Fruit fly (Drosophila melanogaster): Measurements from ENCODE around the gene mRpS34.

Gene mRpS34

DNA sequence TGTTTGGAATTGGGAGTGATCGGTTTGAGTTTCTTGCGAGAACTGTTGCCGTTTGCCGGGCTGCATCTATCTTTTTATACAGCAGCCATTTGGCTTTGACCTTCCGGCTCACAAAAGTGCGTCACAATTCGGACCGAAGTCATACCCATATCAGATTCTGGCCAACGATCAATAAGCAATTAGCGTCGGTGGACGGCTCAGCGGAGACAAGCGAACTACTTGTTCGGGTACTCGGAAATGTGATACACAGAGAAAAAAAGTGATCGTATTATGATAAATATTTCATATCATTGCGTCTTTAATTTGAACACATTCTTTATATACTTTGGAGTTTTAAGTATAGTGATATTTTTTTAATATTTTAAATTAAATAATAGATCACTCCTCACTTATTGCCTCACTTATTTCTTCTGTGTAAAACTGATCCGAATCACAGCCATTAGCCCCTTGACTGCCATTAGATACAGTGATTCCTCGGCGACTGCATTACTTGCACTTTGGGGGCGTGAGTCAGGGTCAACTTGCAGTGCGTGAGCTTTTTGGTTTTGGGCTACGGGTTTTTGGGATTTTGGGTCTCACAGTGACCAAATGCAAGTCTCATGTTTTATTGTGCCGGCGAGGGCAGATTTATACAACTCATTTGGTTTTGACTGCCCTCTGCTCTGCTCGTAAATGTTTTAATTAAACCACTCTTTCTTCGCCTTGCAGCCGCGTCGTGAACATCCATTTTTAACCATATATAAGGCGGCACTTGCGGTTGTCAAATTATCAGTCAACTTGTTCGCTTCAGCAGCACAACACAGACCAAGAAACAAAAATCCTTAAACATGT, 41.8 kb upstream of the mRpS34 start, which contains the start of the genes CG13043 and CG13063:
TSS of gene CG13043 (minus strand) at position 51 of the 831 bp plus-strand sequence.
TSS of gene CG13063 (plus strand) at position 781 of the 831 bp plus-strand sequence.
- TF ChIP-seq jim (GFP tag; optimal IDR thresholded peaks at IDR 0.05) (no peak), Vsx2 (GFP tag; optimal IDR thresholded peaks at IDR 0.05; ENCODE audit: partially characterized antibody) (no peak), dsf (GFP tag; optimal IDR thresholded peaks at IDR 0.05; ENCODE audit: borderline replicate concordance) (no peak), Hr78 (GFP tag; optimal IDR thresholded peaks at IDR 0.05) (no peak), Hr83 (GFP tag; optimal IDR thresholded peaks at IDR 0.05; ENCODE audit: poor library complexity, severe bottlenecking) (no peak), N (GFP tag; optimal IDR thresholded peaks at IDR 0.05) (no peak), woc (GFP tag; optimal IDR thresholded peaks at IDR 0.05) (no peak), Rel (GFP tag; optimal IDR thresholded peaks at IDR 0.05) (no peak), Rel (tag; optimal IDR thresholded peaks at IDR 0.05) (no peak), ey (GFP tag; optimal IDR thresholded peaks at IDR 0.05) (no peak), OdsH (GFP tag; optimal IDR thresholded peaks at IDR 0.05) (no peak), Myc (optimal IDR thresholded peaks at IDR 0.05) (no peak), foxo (GFP tag; optimal IDR thresholded peaks at IDR 0.05) (no peak), dl (GFP tag; optimal IDR thresholded peaks at IDR 0.05; ENCODE audit: insufficient read depth in 1 of 2, partially characterized antibody in 2 of 2) (no peak), GATAd (GFP tag; optimal IDR thresholded peaks at IDR 0.05) (no peak), rgr (GFP tag; optimal IDR thresholded peaks at IDR 0.05) (no peak), sage (GFP tag; optimal IDR thresholded peaks at IDR 0.05) (no peak), Jra (GFP tag; optimal IDR thresholded peaks at IDR 0.05) (no peak)

DNA sequence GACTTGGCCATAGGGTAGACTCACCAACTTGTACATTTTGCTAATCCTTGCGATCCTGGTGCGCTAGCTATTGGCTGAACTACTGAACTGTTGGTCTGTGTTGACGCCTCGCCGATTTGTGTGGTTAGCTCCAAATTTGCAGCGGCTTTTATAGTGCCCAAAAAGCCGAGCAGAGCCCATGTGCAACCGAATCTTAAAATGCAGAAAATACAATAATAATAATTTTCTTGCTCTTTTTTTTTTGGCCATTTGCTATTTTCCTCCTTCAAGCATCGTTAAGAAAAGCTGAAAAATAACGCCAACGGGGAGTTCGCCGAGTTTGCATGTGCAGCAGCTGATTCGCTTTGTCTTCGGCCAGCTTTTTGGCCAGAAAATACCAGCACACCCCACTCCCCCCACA, 39.5 kb upstream of the mRpS34 start, which contains the start of gene CG13042:
TSS of gene CG13042 (minus strand) at position 101 of the 400 bp plus-strand sequence.
- TF ChIP-seq fru (GFP tag; optimal IDR thresholded peaks at IDR 0.05), result no peak
- no peak for TF ChIP-seq dsf (GFP tag; optimal IDR thresholded peaks at IDR 0.05; ENCODE audit: borderline replicate concordance)
- TF ChIP-seq tai (GFP tag; optimal IDR thresholded peaks at IDR 0.05), result no peak
- TF ChIP-seq Hr83 (GFP tag; optimal IDR thresholded peaks at IDR 0.05; ENCODE audit: poor library complexity, severe bottlenecking), result no peak

DNA sequence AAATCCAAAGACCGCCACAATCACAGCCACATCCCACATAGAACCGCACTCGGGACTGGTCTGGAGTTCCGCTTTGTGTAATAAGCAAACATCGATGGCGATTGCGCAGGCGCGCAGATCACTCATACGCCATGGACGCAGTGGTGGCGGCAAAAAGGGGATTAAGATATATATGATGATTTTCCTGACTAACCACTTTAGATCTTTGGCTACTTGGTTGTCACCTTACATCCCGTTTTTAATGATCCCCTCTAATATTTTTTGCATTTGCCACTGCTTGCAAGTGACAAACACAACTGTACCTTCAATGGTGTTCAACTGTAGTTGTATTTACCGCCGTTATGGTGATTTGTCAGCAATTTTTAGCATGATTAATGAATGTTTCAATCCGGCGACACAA, 37.9 kb upstream of the mRpS34 start:
- TF ChIP-seq foxo (GFP tag; optimal IDR thresholded peaks at IDR 0.05), result peak in 1 of 2 experiments; percentile 55
- no peak for TF ChIP-seq woc (GFP tag; optimal IDR thresholded peaks at IDR 0.05)
- TF ChIP-seq br (GFP tag; optimal IDR thresholded peaks at IDR 0.05), result peak; percentile 17
- TF ChIP-seq sv (GFP tag; optimal IDR thresholded peaks at IDR 0.05), result no peak
- TF ChIP-seq brk (GFP tag; optimal IDR thresholded peaks at IDR 0.05), result no peak
- no peak for TF ChIP-seq CG9705 (GFP tag; optimal IDR thresholded peaks at IDR 0.05)
- peak; percentile 32 for TF ChIP-seq ey (GFP tag; optimal IDR thresholded peaks at IDR 0.05)
- TF ChIP-seq HLH106 (tag; optimal IDR thresholded peaks at IDR 0.05), result no peak
- no peak for TF ChIP-seq Dif (GFP tag; optimal IDR thresholded peaks at IDR 0.05; ENCODE audit: partially characterized antibody)

dm6 chr3L:16313985-16314384, 33.9 kb upstream of the mRpS34 start, which contains the start of gene CG13062:
Gene CG13062, plus strand, starts transcription at chr3L:16314285.
- TF ChIP-seq woc (GFP tag; optimal IDR thresholded peaks at IDR 0.05) (no peak), sv (GFP tag; optimal IDR thresholded peaks at IDR 0.05) (no peak), rgr (GFP tag; optimal IDR thresholded peaks at IDR 0.05) (no peak), Abd-B (GFP tag; optimal IDR thresholded peaks at IDR 0.05) (no peak)

DNA sequence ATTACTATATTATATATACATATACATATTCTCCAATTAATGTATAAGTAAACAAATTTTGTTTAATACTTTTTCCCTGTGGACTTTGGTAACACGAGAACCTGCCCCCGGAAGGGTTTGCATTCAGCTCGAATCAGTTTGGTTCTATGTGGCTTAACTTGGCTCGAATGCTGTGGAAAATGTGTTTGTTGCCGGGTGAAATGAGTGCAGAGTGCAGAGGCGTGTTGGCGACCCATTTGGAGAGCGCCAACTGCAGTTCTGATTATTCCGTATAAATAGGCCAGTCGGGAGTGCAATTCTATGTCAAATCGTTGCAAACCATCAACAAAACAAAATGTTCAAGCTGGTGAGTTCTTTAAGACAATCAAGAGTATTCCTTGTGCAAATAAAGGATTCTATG, 30.1 kb upstream of the mRpS34 start, which contains the start of gene Nplp3:
TSS of gene Nplp3 (plus strand) at position 301 of the 400 bp plus-strand sequence.
- no peak for TF ChIP-seq Rel (GFP tag; optimal IDR thresholded peaks at IDR 0.05)
- no peak for TF ChIP-seq Rel (tag; optimal IDR thresholded peaks at IDR 0.05)
- no peak for TF ChIP-seq sv (GFP tag; optimal IDR thresholded peaks at IDR 0.05)
- no peak for TF ChIP-seq dsf (GFP tag; optimal IDR thresholded peaks at IDR 0.05; ENCODE audit: borderline replicate concordance)
- no peak for TF ChIP-seq Mio (GFP tag; optimal IDR thresholded peaks at IDR 0.05)
- no peak for TF ChIP-seq foxo (GFP tag; optimal IDR thresholded peaks at IDR 0.05)
- TF ChIP-seq Abd-B (GFP tag; optimal IDR thresholded peaks at IDR 0.05), result no peak
- TF ChIP-seq ey (GFP tag; optimal IDR thresholded peaks at IDR 0.05), result no peak
- no peak for TF ChIP-seq CG9705 (GFP tag; optimal IDR thresholded peaks at IDR 0.05)
- TF ChIP-seq Dfd (GFP tag; optimal IDR thresholded peaks at IDR 0.05), result no peak
- no peak for TF ChIP-seq Vsx2 (GFP tag; optimal IDR thresholded peaks at IDR 0.05; ENCODE audit: partially characterized antibody)
- TF ChIP-seq Hr83 (GFP tag; optimal IDR thresholded peaks at IDR 0.05; ENCODE audit: poor library complexity, severe bottlenecking), result no peak
- no peak for TF ChIP-seq HLH106 (tag; optimal IDR thresholded peaks at IDR 0.05)
- no peak for TF ChIP-seq CrebA (GFP tag; optimal IDR thresholded peaks at IDR 0.05; ENCODE audit: borderline replicate concordance)
- TF ChIP-seq Myc (optimal IDR thresholded peaks at IDR 0.05), result no peak
- TF ChIP-seq Dif (GFP tag; optimal IDR thresholded peaks at IDR 0.05; ENCODE audit: partially characterized antibody), result no peak
- TF ChIP-seq br (GFP tag; optimal IDR thresholded peaks at IDR 0.05), result no peak

Measured in whole organism, wandering third instar larva.